Worm (Caenorhabditis elegans) whole organism, early embryonic: ENCODE results near the gene rfip-1.
A peak's percentile ranks its signal among the peaks of the same experiment; 100 is the strongest.

Source experiments
- B0310.2 ChIP-seq: sonication (generic microtip); optimal IDR thresholded peaks from 2 replicates; lab custom pipeline; 2016; ENCODE audit warnings: mild to moderate bottlenecking, missing genetic modification characterization, missing compliant biosample characterization
- F13C5.2 ChIP-seq: sonication (generic microtip); optimal IDR thresholded peaks from 2 replicates; lab custom pipeline; 2017; ENCODE audit warnings: mild to moderate bottlenecking, missing genetic modification characterization, inconsistent platforms, missing compliant biosample characterization
- aly-1 ChIP-seq: sonication (generic microtip); optimal IDR thresholded peaks from 2 replicates; lab custom pipeline; 2016; ENCODE audit warnings: missing genetic modification characterization, missing compliant biosample characterization
- ama-1 ChIP-seq: fragments of 150-350 bp; optimal IDR thresholded peaks from 2 replicates; lab custom pipeline; 2014
- ceh-13 ChIP-seq: fragments of 200-800 bp; sonication (Bioruptor generic); optimal IDR thresholded peaks from 2 replicates; lab custom pipeline; 2018; ENCODE audit warnings: mild to moderate bottlenecking, missing genetic modification characterization, missing compliant biosample characterization
- ceh-36 ChIP-seq: sonication (generic microtip); optimal IDR thresholded peaks from 2 replicates; lab custom pipeline; 2016; ENCODE audit warnings: missing genetic modification characterization, inconsistent platforms, missing compliant biosample characterization
- ets-7 ChIP-seq: sonication (generic microtip); optimal IDR thresholded peaks from 2 replicates; lab custom pipeline; 2016; ENCODE audit warnings: missing genotype, missing genetic modification characterization, missing compliant biosample characterization
- flt-1 ChIP-seq: fragments of 200-800 bp; sonication (Bioruptor generic); IDR thresholded peaks from 2 replicates; pipeline ENCODE4 v1.3.6; 2022; ENCODE audit warnings: missing genetic modification characterization, missing compliant biosample characterization
- hmbx-1 ChIP-seq: sonication (generic microtip); optimal IDR thresholded peaks from 2 replicates; lab custom pipeline; 2016; ENCODE audit warnings: mild to moderate bottlenecking, missing genetic modification characterization, missing compliant biosample characterization
- hmg-4 ChIP-seq: fragments of 200-800 bp; sonication (Bioruptor generic); optimal IDR thresholded peaks from 2 replicates; lab custom pipeline; 2018; ENCODE audit warnings: mild to moderate bottlenecking, missing genetic modification characterization, missing compliant biosample characterization
- hnd-1 ChIP-seq: sonication (generic microtip); optimal IDR thresholded peaks from 2 replicates; lab custom pipeline; 2016; ENCODE audit warnings: missing genetic modification characterization, missing compliant biosample characterization
- pes-1 ChIP-seq: fragments of 200-800 bp; sonication (Bioruptor generic); IDR thresholded peaks from 2 replicates; pipeline ENCODE4 v1.3.6; 2022; ENCODE audit warnings: missing genetic modification reagents, missing genetic modification characterization, missing compliant biosample characterization
- scrt-1 ChIP-seq: fragments of 200-800 bp; sonication (Bioruptor generic); IDR thresholded peaks from 2 replicates; pipeline ENCODE4 v1.3.6; 2022; ENCODE audit warnings: missing genetic modification characterization, missing compliant biosample characterization
- sea-1 ChIP-seq: fragments of 200-800 bp; sonication (Bioruptor generic); conservative IDR thresholded peaks from 2 replicates; pipeline ENCODE4 v1.3.6; 2022; ENCODE audit warnings: missing genetic modification characterization, missing compliant biosample characterization
- tbx-11 ChIP-seq: fragments of 200-800 bp; sonication (Bioruptor generic); IDR thresholded peaks from 2 replicates; pipeline ENCODE4 v1.3.6; 2022; ENCODE audit warnings: missing genetic modification characterization, missing compliant biosample characterization
- tbx-37 ChIP-seq: fragments of 200-800 bp; sonication (Bioruptor generic); conservative IDR thresholded peaks from 2 replicates; pipeline ENCODE4 v1.3.6; 2022; ENCODE audit warnings: missing genetic modification reagents, missing genetic modification characterization, missing compliant biosample characterization
- tra-4 ChIP-seq: sonication (generic microtip); optimal IDR thresholded peaks from 2 replicates; lab custom pipeline; 2017; ENCODE audit warnings: missing genetic modification characterization, missing compliant biosample characterization

The rfip-1 gene

DNA sequence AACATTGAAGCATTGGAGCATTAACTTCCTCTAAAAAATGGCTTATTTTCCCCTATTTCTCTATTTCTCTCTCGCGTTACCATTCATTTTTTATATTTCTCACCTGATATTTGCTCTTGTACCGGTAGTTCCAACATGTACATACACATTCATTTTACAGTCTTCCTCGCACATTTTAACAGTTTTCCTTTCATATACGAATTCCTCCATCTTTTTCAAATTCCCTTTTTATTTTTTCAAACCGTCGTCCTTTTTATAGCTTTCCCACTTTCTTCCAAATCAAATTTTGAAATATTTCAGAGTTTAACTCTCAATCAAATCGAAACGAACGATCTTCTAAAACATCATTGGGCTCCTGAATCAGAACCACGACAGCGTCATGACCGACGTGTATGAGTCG, at the start of gene rfip-1:
Gene rfip-1, plus strand, starts transcription at position 301 of the 400 bp plus-strand sequence.
- no peak for TF ChIP-seq ceh-36 (tag; lab: Kevin White, UChicago)
- TF ChIP-seq F13C5.2, result no peak
- no peak for TF ChIP-seq sea-1
- TF ChIP-seq tbx-37 (GFP tag; lab: Robert Waterston, UW), result no peak
- no peak for TF ChIP-seq aly-1
- no peak for TF ChIP-seq hmg-4 (GFP tag; lab: Kevin White, UChicago)
- no peak for TF ChIP-seq B0310.2 (tag; lab: Kevin White, UChicago)
- TF ChIP-seq hnd-1 (tag; lab: Kevin White, UChicago), result no peak
- no peak for TF ChIP-seq pes-1
- TF ChIP-seq scrt-1 (GFP tag; lab: Robert Waterston, UW), result no peak
- TF ChIP-seq tra-4, result no peak
- no peak for TF ChIP-seq ceh-13 (GFP tag; lab: Kevin White, UChicago)
- TF ChIP-seq ets-7 (tag; lab: Kevin White, UChicago), result no peak
- no peak for TF ChIP-seq ama-1 (lab: Kevin White, UChicago)
- no peak for TF ChIP-seq tbx-11 (GFP tag; lab: Robert Waterston, UW)
- TF ChIP-seq hmbx-1 (tag; lab: Kevin White, UChicago), result no peak
- no peak for TF ChIP-seq flt-1 (GFP tag; lab: Robert Waterston, UW)

DNA sequence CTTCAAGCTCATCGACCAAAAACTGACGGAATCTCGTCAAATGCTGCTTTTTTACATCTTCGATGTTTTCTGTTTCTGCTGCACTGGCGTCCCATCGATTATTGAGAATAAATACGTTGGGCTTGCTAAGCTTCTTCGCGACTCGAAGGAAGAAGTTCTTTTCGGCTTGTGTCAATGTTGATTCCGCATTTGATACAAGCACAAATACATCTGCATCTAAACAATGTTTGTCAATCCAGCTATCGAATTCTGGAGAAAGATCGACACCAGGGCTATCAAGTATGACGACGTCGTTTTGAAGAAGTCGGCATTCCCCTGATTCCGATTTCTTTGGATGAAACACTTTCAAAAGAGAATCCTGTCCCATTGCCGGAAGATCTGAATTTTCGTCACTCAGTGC, 49.2 kb upstream of the rfip-1 start:
- TF ChIP-seq hmbx-1 (tag; lab: Kevin White, UChicago) (no peak), tbx-37 (GFP tag; lab: Robert Waterston, UW) (no peak), B0310.2 (tag; lab: Kevin White, UChicago) (no peak), hmg-4 (GFP tag; lab: Kevin White, UChicago) (no peak), ets-7 (tag; lab: Kevin White, UChicago) (no peak), hnd-1 (tag; lab: Kevin White, UChicago) (no peak), sea-1 (no peak), flt-1 (GFP tag; lab: Robert Waterston, UW) (no peak), aly-1 (no peak)

DNA sequence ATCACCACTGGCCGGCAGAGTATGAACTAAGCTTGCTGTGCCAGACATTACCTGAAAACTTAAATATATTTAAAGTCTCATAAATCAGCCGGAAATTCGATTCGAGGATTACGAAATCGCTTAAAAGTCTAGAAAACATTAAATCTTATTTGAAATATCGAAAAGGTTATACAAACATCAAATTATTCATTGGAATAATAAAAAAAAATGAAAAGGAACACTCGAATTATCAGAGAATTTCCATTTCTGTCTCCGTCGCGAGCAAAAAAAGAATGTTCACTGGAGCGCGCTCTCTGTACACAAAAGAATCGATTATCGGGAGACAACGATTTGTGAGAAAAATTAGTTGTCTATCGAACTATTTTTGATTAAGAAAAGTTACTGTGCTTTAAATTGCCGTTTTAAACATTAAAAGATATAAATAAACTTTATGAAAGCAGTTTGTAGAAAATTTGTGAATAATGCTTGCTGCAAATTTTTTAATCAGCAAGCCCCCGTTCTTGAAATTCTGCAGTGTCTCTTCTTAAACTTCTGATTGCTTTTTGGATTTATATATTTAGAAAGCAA, 48.1 kb upstream of the rfip-1 start, which contains the start of gene fzo-1:
Gene fzo-1, minus strand, starts transcription at position 51 of the 567 bp plus-strand sequence.
- TF ChIP-seq hmbx-1 (tag; lab: Kevin White, UChicago) (no peak), ceh-36 (tag; lab: Kevin White, UChicago) (no peak), ets-7 (tag; lab: Kevin White, UChicago) (peak; percentile 48), ama-1 (lab: Kevin White, UChicago) (no peak), hnd-1 (tag; lab: Kevin White, UChicago) (peak; percentile 40), pes-1 (no peak), flt-1 (GFP tag; lab: Robert Waterston, UW) (no peak), ceh-13 (GFP tag; lab: Kevin White, UChicago) (peak; percentile 36), B0310.2 (tag; lab: Kevin White, UChicago) (peak; percentile 21), tra-4 (peak; percentile 14), tbx-37 (GFP tag; lab: Robert Waterston, UW) (0 out of 2 replicates have a peak, but pooled peaks have one; percentile 26), aly-1 (no peak), scrt-1 (GFP tag; lab: Robert Waterston, UW) (no peak), tbx-11 (GFP tag; lab: Robert Waterston, UW) (no peak), F13C5.2 (peak; percentile 26)

DNA sequence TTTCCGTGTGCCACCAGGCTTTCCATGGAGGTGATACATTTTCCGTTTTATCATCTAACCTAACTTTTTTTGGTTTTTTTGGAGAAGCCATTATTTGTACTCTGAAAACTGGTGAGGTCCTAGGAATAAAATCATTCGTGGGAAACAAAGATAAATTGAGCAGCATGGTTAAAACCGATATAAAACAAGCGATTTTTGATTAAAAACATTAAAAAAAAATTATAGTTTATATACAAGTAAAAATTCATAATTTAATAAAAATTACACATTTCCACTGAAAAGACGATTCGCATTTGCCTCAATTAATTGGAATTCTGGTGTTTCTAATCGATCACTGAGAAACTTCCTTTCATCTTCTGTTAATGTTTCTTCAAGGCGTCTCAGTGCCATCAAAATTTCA, 45.9 kb upstream of the rfip-1 start, which contains the start of gene ZK1248.15:
Gene ZK1248.15, minus strand, starts transcription at position 101 of the 400 bp plus-strand sequence.
- no peak for TF ChIP-seq tbx-37 (GFP tag; lab: Robert Waterston, UW)
- TF ChIP-seq F13C5.2, result no peak
- TF ChIP-seq aly-1, result no peak
- no peak for TF ChIP-seq ceh-36 (tag; lab: Kevin White, UChicago)
- no peak for TF ChIP-seq hmg-4 (GFP tag; lab: Kevin White, UChicago)
- no peak for TF ChIP-seq hmbx-1 (tag; lab: Kevin White, UChicago)
- TF ChIP-seq B0310.2 (tag; lab: Kevin White, UChicago), result no peak
- TF ChIP-seq sea-1, result no peak
- no peak for TF ChIP-seq scrt-1 (GFP tag; lab: Robert Waterston, UW)
- no peak for TF ChIP-seq ama-1 (lab: Kevin White, UChicago)
- TF ChIP-seq ceh-13 (GFP tag; lab: Kevin White, UChicago), result no peak
- TF ChIP-seq ets-7 (tag; lab: Kevin White, UChicago), result no peak
- no peak for TF ChIP-seq tbx-11 (GFP tag; lab: Robert Waterston, UW)
- TF ChIP-seq hnd-1 (tag; lab: Kevin White, UChicago), result no peak

DNA sequence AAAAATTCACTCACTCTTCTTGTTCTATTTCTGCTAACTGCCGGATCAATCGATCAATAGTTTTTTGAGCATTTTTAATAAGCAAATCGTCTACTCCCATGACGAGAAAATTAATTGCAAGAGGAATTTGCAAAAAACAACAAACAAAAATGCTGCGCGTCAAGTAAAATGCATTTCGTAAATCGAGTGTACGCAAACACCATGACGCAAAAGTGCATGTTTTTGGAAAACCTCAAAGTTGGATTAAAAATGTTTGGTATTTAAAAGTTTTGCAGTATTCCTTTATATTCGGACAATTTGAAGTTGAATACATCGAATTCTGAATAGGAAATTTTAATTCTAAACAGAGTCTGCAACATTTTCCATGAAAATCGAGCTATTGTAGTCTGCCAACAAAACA, 45.1 kb upstream of the rfip-1 start, which contains the start of gene ZK1248.19:
Gene ZK1248.19, minus strand, starts transcription at position 188 of the 400 bp plus-strand sequence.
- TF ChIP-seq tbx-11 (GFP tag; lab: Robert Waterston, UW) (no peak), ets-7 (tag; lab: Kevin White, UChicago) (no peak), B0310.2 (tag; lab: Kevin White, UChicago) (no peak), ceh-36 (tag; lab: Kevin White, UChicago) (no peak), tra-4 (no peak), ama-1 (lab: Kevin White, UChicago) (no peak), hmbx-1 (tag; lab: Kevin White, UChicago) (no peak), hnd-1 (tag; lab: Kevin White, UChicago) (no peak), sea-1 (no peak), ceh-13 (GFP tag; lab: Kevin White, UChicago) (no peak), F13C5.2 (no peak), tbx-37 (GFP tag; lab: Robert Waterston, UW) (no peak), scrt-1 (GFP tag; lab: Robert Waterston, UW) (no peak), aly-1 (no peak), pes-1 (no peak), hmg-4 (GFP tag; lab: Kevin White, UChicago) (no peak), flt-1 (GFP tag; lab: Robert Waterston, UW) (no peak)

DNA sequence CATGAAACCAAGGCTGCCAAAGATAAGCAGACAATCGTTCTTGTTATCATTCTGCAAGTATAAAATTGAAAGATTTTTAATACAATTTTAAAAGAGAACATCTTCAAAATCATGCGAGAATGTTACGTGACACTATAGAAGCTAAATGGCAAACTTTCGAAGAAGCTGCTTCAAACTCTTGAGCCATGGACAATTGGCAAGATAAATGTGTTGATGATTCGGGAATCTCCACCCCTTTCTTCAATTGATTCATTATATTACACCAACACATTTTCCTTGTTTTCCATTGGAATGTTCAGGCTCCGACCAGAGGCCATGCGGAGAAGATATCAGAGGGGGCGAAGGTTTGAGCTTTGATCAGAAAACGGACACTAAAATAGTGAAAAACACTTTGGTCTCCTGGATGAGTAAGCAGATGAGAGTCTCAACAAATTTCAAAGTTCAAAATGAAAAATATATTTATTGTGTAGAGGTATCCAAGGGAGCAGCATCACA, 43.3 kb upstream of the rfip-1 start, which contains the start of gene lec-5:
Gene lec-5, minus strand, starts transcription at position 51 of the 495 bp plus-strand sequence.
- TF ChIP-seq F13C5.2, result no peak
- TF ChIP-seq pes-1, result no peak
- no peak for TF ChIP-seq hmg-4 (GFP tag; lab: Kevin White, UChicago)
- TF ChIP-seq hmbx-1 (tag; lab: Kevin White, UChicago), result no peak
- no peak for TF ChIP-seq flt-1 (GFP tag; lab: Robert Waterston, UW)
- no peak for TF ChIP-seq sea-1
- TF ChIP-seq tra-4, result no peak
- no peak for TF ChIP-seq aly-1
